Worm (Caenorhabditis elegans) whole organism, L4 larva: Measurements from ENCODE around the gene lro-1.

Experiments used
- Y105C5A.15 ChIP-seq: fragments of 200-800 bp; sonication (Bioruptor generic); IDR thresholded peaks from 2 replicates; pipeline ENCODE4 v1.3.6; 2022; ENCODE audit warnings: missing genetic modification characterization, missing compliant biosample characterization
- attf-4 ChIP-seq: sonication (generic microtip); optimal IDR thresholded peaks from 3 replicates; lab custom pipeline; 2017; ENCODE audit warnings: missing biosample characterization, missing genetic modification characterization
- ceh-28 ChIP-seq: fragments of 150-350 bp; optimal IDR thresholded peaks from 2 replicates; lab custom pipeline; 2014; ENCODE audit warnings: missing biosample characterization, missing genetic modification reagents, missing genetic modification characterization
- ceh-32 ChIP-seq: sonication (generic microtip); optimal IDR thresholded peaks from 2 replicates; lab custom pipeline; 2016; ENCODE audit warnings: mild to moderate bottlenecking, missing genetic modification characterization, missing compliant biosample characterization; ENCODE audit not compliant: poor library complexity
- daf-16 ChIP-seq, 3 experiments: sonication (generic microtip); optimal IDR thresholded peaks; 2 replicates each; lab custom pipeline; 2016 to 2017; ENCODE audit warnings: missing genetic modification characterization in 3 of 3, missing genetic modification reagents in 3 of 3, mild to moderate bottlenecking in 2 of 3, missing compliant biosample characterization in 2 of 3, missing biosample characterization in 1 of 3, moderate library complexity in 1 of 3
- dpl-1 ChIP-seq: fragments of 150-350 bp; optimal IDR thresholded peaks from 2 replicates; lab custom pipeline; 2014; ENCODE audit warnings: missing biosample characterization, missing genetic modification reagents, missing genetic modification characterization
- egl-43 ChIP-seq: fragments of 200-800 bp; sonication (Bioruptor generic); IDR thresholded peaks from 2 replicates; pipeline ENCODE4 v1.3.6; 2022; ENCODE audit warnings: missing genetic modification reagents, missing genetic modification characterization, missing compliant biosample characterization
- mdl-1 ChIP-seq, 2 experiments: fragments of 150-350 bp in 1 of 2; sonication (generic microtip) in 1 of 2; optimal IDR thresholded peaks; 2 replicates each; lab custom pipeline; 2014 to 2017; ENCODE audit warnings: missing biosample characterization in 2 of 2, missing genetic modification characterization in 2 of 2
- mep-1 ChIP-seq: fragments of 150-350 bp; sonication (generic microtip); optimal IDR thresholded peaks from 3 replicates; lab custom pipeline; 2014; ENCODE audit warnings: missing biosample characterization, missing genetic modification characterization
- unc-62 ChIP-seq, 3 experiments: fragments of 150-350 bp in 1 of 3; sonication (generic microtip); optimal IDR thresholded peaks in 2 of 3; peaks in 1 of 3; 1 replicate in 1 of 3; 2 replicates in 2 of 3; lab custom pipeline; 2014 to 2017; ENCODE audit warnings: missing biosample characterization in 3 of 3, missing genetic modification characterization in 3 of 3, missing genetic modification reagents in 3 of 3, missing genotype in 1 of 3
- vab-7 ChIP-seq: fragments of 200-800 bp; sonication (Bioruptor generic); IDR thresholded peaks from 2 replicates; pipeline ENCODE4 v1.3.6; 2022; ENCODE audit warnings: missing genetic modification reagents, missing genetic modification characterization, missing compliant biosample characterization
- zag-1 ChIP-seq: fragments of 150-350 bp; optimal IDR thresholded peaks from 2 replicates; lab custom pipeline; 2014; ENCODE audit warnings: missing biosample characterization, missing genetic modification characterization

- no peak for TF ChIP-seq vab-7 (GFP tag; lab: Robert Waterston, UW)
- TF ChIP-seq dpl-1 (GFP tag; lab: Kevin White, UChicago) = no peak
- TF ChIP-seq Y105C5A.15 = no peak
- no peak for TF ChIP-seq attf-4
- no peak for TF ChIP-seq mep-1 (tag; lab: Kevin White, UChicago)
- no peak for TF ChIP-seq daf-16 (GFP tag; optimal IDR thresholded peaks at IDR 0.05; lab: Kevin White, UChicago)
- TF ChIP-seq daf-16 (tag; optimal IDR thresholded peaks at IDR 0.05; lab: Kevin White, UChicago) = no peak
- no peak for TF ChIP-seq ceh-32 (tag; lab: Kevin White, UChicago)
- TF ChIP-seq unc-62 (GFP tag; optimal IDR thresholded peaks at IDR 0.05 in 1 of 2; lab: Kevin White, UChicago) = no peak
- no peak for TF ChIP-seq unc-62 (tag; optimal IDR thresholded peaks at IDR 0.05; lab: Kevin White, UChicago)
- no peak for TF ChIP-seq mdl-1 (tag; optimal IDR thresholded peaks at IDR 0.05; lab: Kevin White, UChicago)
- TF ChIP-seq egl-43 (GFP tag; lab: Robert Waterston, UW) = no peak
- TF ChIP-seq zag-1 (tag; lab: Kevin White, UChicago) = no peak
- no peak for TF ChIP-seq ceh-28 (tag; lab: Kevin White, UChicago)
Observed at ce11 chrX:6292812-6293211, 20.9 kb downstream of the lro-1 start, which contains the start of gene mom-1.
